Worm (Caenorhabditis elegans) whole organism, late embryonic: ENCODE data around the gene grd-4.

Experiments used
- K02D7.2 ChIP-seq: sonication (generic microtip); optimal IDR thresholded peaks from 2 replicates; lab custom pipeline; 2017; ENCODE audit warnings: mild to moderate bottlenecking, missing genetic modification characterization, missing compliant biosample characterization
- ama-1 ChIP-seq: fragments of 150-350 bp; optimal IDR thresholded peaks from 2 replicates; lab custom pipeline; 2014
- dmd-4 ChIP-seq: sonication (generic microtip); optimal IDR thresholded peaks from 2 replicates; lab custom pipeline; 2016; ENCODE audit warnings: borderline replicate concordance, missing genetic modification characterization, missing compliant biosample characterization
- ets-4 ChIP-seq: sonication (generic microtip); optimal IDR thresholded peaks from 2 replicates; lab custom pipeline; 2016; ENCODE audit warnings: missing genetic modification characterization, missing compliant biosample characterization
- fkh-6 ChIP-seq: sonication (generic microtip); optimal IDR thresholded peaks from 2 replicates; lab custom pipeline; 2016; ENCODE audit warnings: missing genetic modification characterization, missing compliant biosample characterization
- nfya-1 ChIP-seq: sonication (generic microtip); optimal IDR thresholded peaks from 2 replicates; lab custom pipeline; 2017; ENCODE audit warnings: missing genetic modification characterization, mild to moderate bottlenecking, missing compliant biosample characterization, antibody characterized with exemption, moderate library complexity
- pha-2 ChIP-seq: sonication (generic microtip); optimal IDR thresholded peaks from 2 replicates; lab custom pipeline; 2017; ENCODE audit warnings: mild to moderate bottlenecking, missing genetic modification characterization, missing compliant biosample characterization

DNA sequence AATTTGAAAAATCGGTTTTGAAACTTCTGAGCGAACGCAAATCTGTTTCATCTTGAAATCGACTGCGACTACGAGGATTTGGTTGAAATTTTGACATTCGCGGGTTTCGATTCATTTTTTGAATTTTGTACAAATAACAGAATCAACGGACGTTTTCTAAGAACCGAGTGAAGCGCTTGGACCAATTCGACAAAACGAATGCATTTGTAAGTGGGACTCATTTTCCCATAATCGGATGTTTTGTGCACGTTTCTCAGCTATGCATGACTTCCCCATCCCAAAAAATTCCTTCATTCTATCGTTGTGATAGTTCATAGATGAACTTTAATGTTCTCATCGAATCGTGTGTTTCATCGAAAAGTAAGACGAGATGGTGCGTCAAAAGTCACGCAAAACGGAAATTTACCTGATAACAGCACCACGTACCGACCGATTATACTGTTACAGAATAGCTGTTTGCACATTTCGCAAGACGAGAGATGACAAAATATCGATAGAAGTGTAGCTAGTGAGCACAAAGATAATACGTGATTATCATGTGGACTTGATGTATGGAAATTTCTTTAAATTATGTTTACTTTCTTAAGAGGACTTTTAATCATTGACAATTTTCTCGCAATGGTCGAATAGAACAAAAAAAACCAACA is 30.8 kb upstream of the grd-4 start, which contains the start of gene mec-10:
- no peak for TF ChIP-seq ama-1 (lab: Kevin White, UChicago)
- no peak for TF ChIP-seq nfya-1
- no peak for TF ChIP-seq ets-4
- TF ChIP-seq K02D7.2 = no peak
- no peak for TF ChIP-seq dmd-4 (tag; lab: Kevin White, UChicago)
- no peak for TF ChIP-seq pha-2
- TF ChIP-seq fkh-6 (tag; lab: Kevin White, UChicago) = no peak
